Worm (Caenorhabditis elegans): ENCODE results near the gene Y73C8C.4.

ce11 chrV:3121743-3122142, 19.8 kb upstream of the Y73C8C.4 start, which contains the start of gene srt-56:
- TF ChIP-seq him-1 (tag; optimal IDR thresholded peaks at IDR 0.05) (no peak), dao-5 (tag; optimal IDR thresholded peaks at IDR 0.05) (no peak), W03F9.2 (tag; optimal IDR thresholded peaks at IDR 0.05) (no peak)

All from whole organism, L4/young adult.